Worm (Caenorhabditis elegans) whole organism, L1 larva: ENCODE results near the gene F10E9.12.

ENCODE experiments used
- C04F5.9 ChIP-seq: sonication (generic microtip); optimal IDR thresholded peaks from 2 replicates; lab custom pipeline; 2016; ENCODE audit warnings: missing genetic modification characterization, missing compliant biosample characterization
- C34B4.2 ChIP-seq: sonication (generic microtip); optimal IDR thresholded peaks from 2 replicates; lab custom pipeline; 2017; ENCODE audit warnings: mild to moderate bottlenecking, missing genetic modification characterization, missing compliant biosample characterization
- F16B12.6 ChIP-seq: fragments of 150-350 bp; optimal IDR thresholded peaks from 2 replicates; lab custom pipeline; 2014; ENCODE audit warnings: missing biosample characterization, missing genetic modification characterization
- aha-1 ChIP-seq: fragments of 150-350 bp; optimal IDR thresholded peaks from 2 replicates; lab custom pipeline; 2014; ENCODE audit warnings: missing biosample characterization, missing genetic modification characterization
- alr-1 ChIP-seq: fragments of 200-800 bp; sonication (Bioruptor generic); optimal IDR thresholded peaks from 2 replicates; lab custom pipeline; 2018; ENCODE audit warnings: borderline replicate concordance, mild to moderate bottlenecking, missing genetic modification characterization, missing compliant biosample characterization
- blmp-1 ChIP-seq: fragments of 150-350 bp; optimal IDR thresholded peaks from 2 replicates; lab custom pipeline; 2014; ENCODE audit warnings: missing biosample characterization, missing genetic modification characterization
- ceh-8 ChIP-seq: fragments of 200-800 bp; sonication (Bioruptor generic); optimal IDR thresholded peaks from 2 replicates; lab custom pipeline; 2018; ENCODE audit warnings: mild to moderate bottlenecking, missing genetic modification characterization, moderate library complexity, missing compliant biosample characterization
- ceh-82 ChIP-seq, 3 experiments: fragments of 150-350 bp in 1 of 3; sonication (generic microtip) in 2 of 3; optimal IDR thresholded peaks; 2 replicates each; lab custom pipeline; 2014 to 2017; ENCODE audit warnings: missing biosample characterization in 3 of 3, missing genetic modification characterization in 3 of 3
- ceh-90 ChIP-seq: sonication (generic microtip); optimal IDR thresholded peaks from 2 replicates; lab custom pipeline; 2016; ENCODE audit warnings: missing genetic modification characterization, missing compliant biosample characterization
- efl-1 ChIP-seq, 4 experiments: fragments of 150-350 bp; optimal IDR thresholded peaks in 3 of 4; peaks in 1 of 4; 1 replicate in 1 of 4; 2 replicates in 3 of 4; lab custom pipeline; 2014; ENCODE audit warnings: missing biosample characterization in 2 of 4, missing genetic modification characterization in 2 of 4, missing genetic modification reagents in 2 of 4
- egl-13 ChIP-seq: sonication (generic microtip); optimal IDR thresholded peaks from 2 replicates; lab custom pipeline; 2016; ENCODE audit warnings: missing genotype, missing genetic modification reagents, missing genetic modification characterization, missing compliant biosample characterization
- egl-27 ChIP-seq, 2 experiments: fragments of 150-350 bp in 1 of 2; sonication (generic microtip); optimal IDR thresholded peaks; 3 replicates each; lab custom pipeline; 2017 to 2018; ENCODE audit warnings: missing biosample characterization in 2 of 2, missing genetic modification characterization in 2 of 2, missing genetic modification reagents in 2 of 2
- elt-3 ChIP-seq, 6 experiments: fragments of 150-350 bp in 1 of 6; sonication (generic microtip); optimal IDR thresholded peaks; 2 replicates each; lab custom pipeline; 2017 to 2018; ENCODE audit warnings: missing biosample characterization in 6 of 6, missing genetic modification characterization in 6 of 6, inconsistent platforms in 1 of 6
- fkh-4 ChIP-seq: sonication (generic microtip); optimal IDR thresholded peaks from 2 replicates; lab custom pipeline; 2016; ENCODE audit warnings: missing compliant biosample characterization, missing genetic modification characterization, borderline replicate concordance
- fkh-8 ChIP-seq: sonication (generic microtip); optimal IDR thresholded peaks from 2 replicates; lab custom pipeline; 2016; ENCODE audit warnings: mild to moderate bottlenecking, missing genetic modification characterization, missing compliant biosample characterization
- fos-1 ChIP-seq: fragments of 150-350 bp; optimal IDR thresholded peaks from 2 replicates; lab custom pipeline; 2014; ENCODE audit warnings: missing biosample characterization, missing genetic modification characterization
- hlh-4 ChIP-seq: sonication (generic microtip); optimal IDR thresholded peaks from 2 replicates; lab custom pipeline; 2016; ENCODE audit warnings: mild to moderate bottlenecking, missing genetic modification characterization, missing compliant biosample characterization
- hpl-2 ChIP-seq: fragments of 150-350 bp; optimal IDR thresholded peaks from 2 replicates; lab custom pipeline; 2014; ENCODE audit warnings: missing biosample characterization, missing genetic modification reagents, missing genetic modification characterization
- isw-1 ChIP-seq: fragments of 200-800 bp; sonication (Bioruptor generic); IDR thresholded peaks from 2 replicates; pipeline ENCODE4 v1.3.6; 2022; ENCODE audit warnings: missing genetic modification characterization, missing compliant biosample characterization
- lin-13 ChIP-seq: fragments of 150-350 bp; optimal IDR thresholded peaks from 2 replicates; lab custom pipeline; 2014; ENCODE audit warnings: missing biosample characterization, missing genetic modification reagents, missing genetic modification characterization
- lin-14 ChIP-seq: fragments of 200-800 bp; sonication (Bioruptor generic); optimal IDR thresholded peaks from 2 replicates; lab custom pipeline; 2018; ENCODE audit warnings: mild to moderate bottlenecking, missing genetic modification characterization, moderate library complexity, missing compliant biosample characterization
- lin-15B ChIP-seq: fragments of 150-350 bp; sonication (generic microtip); optimal IDR thresholded peaks from 3 replicates; lab custom pipeline; 2014; ENCODE audit warnings: missing biosample characterization, missing genetic modification characterization
- lin-35 ChIP-seq, 2 experiments: fragments of 150-350 bp; optimal IDR thresholded peaks; 2 replicates each; lab custom pipeline; 2014; ENCODE audit warnings: missing biosample characterization in 2 of 2, missing genetic modification characterization in 2 of 2, missing genetic modification reagents in 2 of 2
- lin-39 ChIP-seq: fragments of 150-350 bp; optimal IDR thresholded peaks from 2 replicates; lab custom pipeline; 2014; ENCODE audit warnings: missing biosample characterization, missing genetic modification reagents, missing genetic modification characterization
- mdl-1 ChIP-seq, 2 experiments: fragments of 150-350 bp; optimal IDR thresholded peaks; 2 replicates each; lab custom pipeline; 2014 to 2017; ENCODE audit warnings: missing biosample characterization in 2 of 2, missing genetic modification characterization in 2 of 2, inconsistent platforms in 1 of 2
- nhr-11 ChIP-seq: fragments of 150-350 bp; optimal IDR thresholded peaks from 2 replicates; lab custom pipeline; 2014; ENCODE audit warnings: missing biosample characterization, missing genetic modification characterization
- nhr-20 ChIP-seq: sonication (generic microtip); optimal IDR thresholded peaks from 2 replicates; lab custom pipeline; 2016; ENCODE audit warnings: mild to moderate bottlenecking, missing genetic modification characterization, missing compliant biosample characterization
- nhr-237 ChIP-seq: fragments of 150-350 bp; optimal IDR thresholded peaks from 2 replicates; lab custom pipeline; 2014; ENCODE audit warnings: missing biosample characterization, missing genetic modification characterization
- nhr-77 ChIP-seq: fragments of 150-350 bp; optimal IDR thresholded peaks from 2 replicates; lab custom pipeline; 2014; ENCODE audit warnings: missing biosample characterization, missing genetic modification characterization
- nhr-85 ChIP-seq: sonication (generic microtip); peaks from one replicate; lab custom pipeline; 2016; ENCODE audit warnings: missing genetic modification characterization, inconsistent platforms, missing compliant biosample characterization
- nhr-90 ChIP-seq: sonication (generic microtip); optimal IDR thresholded peaks from 2 replicates; lab custom pipeline; 2016; ENCODE audit warnings: mild to moderate bottlenecking, missing genetic modification characterization, missing compliant biosample characterization; ENCODE audit not compliant: poor library complexity
- pax-3 ChIP-seq: fragments of 200-800 bp; sonication (Bioruptor generic); optimal IDR thresholded peaks from 2 replicates; lab custom pipeline; 2018; ENCODE audit warnings: mild to moderate bottlenecking, missing genetic modification characterization, moderate library complexity, missing compliant biosample characterization
- pqm-1 ChIP-seq: sonication (generic microtip); optimal IDR thresholded peaks from 3 replicates; lab custom pipeline; 2017; ENCODE audit warnings: missing biosample characterization, missing genetic modification characterization
- rnt-1 ChIP-seq: sonication (generic microtip); optimal IDR thresholded peaks from 2 replicates; lab custom pipeline; 2016; ENCODE audit warnings: mild to moderate bottlenecking, missing genetic modification characterization, moderate library complexity, missing compliant biosample characterization
- snpc-4 ChIP-seq: fragments of 150-350 bp; optimal IDR thresholded peaks from 2 replicates; lab custom pipeline; 2014; ENCODE audit warnings: missing biosample characterization, missing genetic modification characterization
- snu-23 ChIP-seq: sonication (generic microtip); optimal IDR thresholded peaks from 2 replicates; lab custom pipeline; 2016; ENCODE audit warnings: missing genetic modification characterization, missing compliant biosample characterization
- sox-4 ChIP-seq: sonication (generic microtip); optimal IDR thresholded peaks from 2 replicates; lab custom pipeline; 2016; ENCODE audit warnings: missing genetic modification characterization, missing compliant biosample characterization
- tbx-2 ChIP-seq: sonication (generic microtip); optimal IDR thresholded peaks from 2 replicates; lab custom pipeline; 2016; ENCODE audit warnings: missing genetic modification characterization, missing compliant biosample characterization
- tlp-1 ChIP-seq: fragments of 150-350 bp; optimal IDR thresholded peaks from 2 replicates; lab custom pipeline; 2014; ENCODE audit warnings: missing biosample characterization, missing genetic modification characterization
- unc-130 ChIP-seq: fragments of 150-350 bp; optimal IDR thresholded peaks from 2 replicates; lab custom pipeline; 2017; ENCODE audit warnings: missing biosample characterization, missing genetic modification characterization, inconsistent platforms
- unc-98 ChIP-seq: fragments of 200-800 bp; sonication (Bioruptor generic); IDR thresholded peaks from 2 replicates; pipeline ENCODE4 v1.3.6; 2022; ENCODE audit warnings: missing genetic modification characterization, missing compliant biosample characterization
- vab-15 ChIP-seq: sonication (generic microtip); optimal IDR thresholded peaks from 2 replicates; lab custom pipeline; 2017; ENCODE audit warnings: missing genotype, mild to moderate bottlenecking, missing genetic modification characterization, missing compliant biosample characterization

F10E9.12 gene

DNA sequence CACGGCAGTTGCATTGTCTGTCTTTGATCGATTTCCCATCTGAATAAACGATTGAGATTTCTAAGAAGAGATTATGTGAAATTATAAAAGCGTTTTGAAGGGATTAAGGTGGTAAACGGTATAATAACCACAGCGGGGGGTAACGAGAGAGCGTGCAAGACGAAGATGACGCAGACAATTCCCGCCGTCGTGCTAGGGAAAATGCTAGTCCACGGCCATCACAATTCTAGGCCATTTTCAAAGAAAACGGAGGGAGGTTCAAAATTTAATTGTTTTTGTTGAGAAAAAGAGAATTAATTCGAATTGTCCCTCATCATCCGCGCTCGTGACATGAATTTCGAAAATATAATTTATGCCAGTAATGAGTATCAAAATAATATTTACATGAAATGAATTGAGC lies 5.2 kb upstream of the F10E9.12 start, which contains the start of gene F10E9.11 (continued):
- peak in 1 of 2 experiments; percentile 62 for TF ChIP-seq mdl-1 (tag; optimal IDR thresholded peaks at IDR 0.05; lab: Kevin White, UChicago)
- peak; percentile 74 for TF ChIP-seq unc-130 (tag; lab: Kevin White, UChicago)
- peak; percentile 97 to 99 for TF ChIP-seq efl-1 (optimal IDR thresholded peaks at IDR 0.05; lab: Kevin White, UChicago)
- TF ChIP-seq efl-1 (GFP tag; optimal IDR thresholded peaks at IDR 0.05 in 1 of 2; lab: Kevin White, UChicago), result peak; percentile 96 to 99
- TF ChIP-seq alr-1 (tag; lab: Kevin White, UChicago), result no peak
- peak; percentile 76 for TF ChIP-seq unc-98 (GFP tag; lab: Robert Waterston, UW)
- TF ChIP-seq lin-39, result peak; percentile 49
- peak; percentile 93 for TF ChIP-seq nhr-90 (tag; lab: Kevin White, UChicago)
- TF ChIP-seq tlp-1 (tag; lab: Kevin White, UChicago), result no peak
- TF ChIP-seq lin-35 (GFP tag; optimal IDR thresholded peaks at IDR 0.05; lab: Kevin White, UChicago), result peak; percentile 98
- TF ChIP-seq ceh-90 (tag; lab: Kevin White, UChicago), result peak; percentile 92
- TF ChIP-seq lin-15B (tag; lab: Kevin White, UChicago), result no peak
- peak; percentile 85 for TF ChIP-seq lin-14
- peak; percentile 88 for TF ChIP-seq pax-3 (tag; lab: Kevin White, UChicago)
- peak; percentile 96 for TF ChIP-seq fkh-4
- TF ChIP-seq fkh-8 (tag; lab: Kevin White, UChicago), result peak; percentile 86
- TF ChIP-seq hpl-2 (GFP tag; lab: Kevin White, UChicago), result no peak
- TF ChIP-seq vab-15, result peak; percentile 85
- TF ChIP-seq snu-23, result peak; percentile 91
- TF ChIP-seq nhr-85 (tag; lab: Kevin White, UChicago), result peak; percentile 96
- peak; percentile 69 for TF ChIP-seq blmp-1
- peak; percentile 74 for TF ChIP-seq C04F5.9 (tag; lab: Kevin White, UChicago)
- peak; percentile 82 for TF ChIP-seq egl-13 (tag; lab: Kevin White, UChicago)
- no peak for TF ChIP-seq C34B4.2 (tag; lab: Kevin White, UChicago)
- TF ChIP-seq hlh-4, result no peak
- peak in 3 of 6 experiments; percentile 25 to 52 (median 28) for TF ChIP-seq elt-3 (tag; optimal IDR thresholded peaks at IDR 0.05; lab: Kevin White, UChicago)
- TF ChIP-seq aha-1 (tag; lab: Kevin White, UChicago), result no peak
- peak; percentile 67 for TF ChIP-seq F16B12.6
- no peak for TF ChIP-seq pqm-1 (tag; lab: Kevin White, UChicago)
- peak; percentile 30 for TF ChIP-seq fos-1 (tag; lab: Kevin White, UChicago)
- peak; percentile 92 for TF ChIP-seq tbx-2 (tag; lab: Kevin White, UChicago)
- TF ChIP-seq isw-1 (GFP tag; lab: Robert Waterston, UW), result peak; percentile 76
- peak; percentile 51 for TF ChIP-seq snpc-4 (tag; lab: Kevin White, UChicago)
- TF ChIP-seq egl-27 (tag; optimal IDR thresholded peaks at IDR 0.05; lab: Kevin White, UChicago), result no peak
- peak; percentile 98 for TF ChIP-seq rnt-1 (tag; lab: Kevin White, UChicago)
- TF ChIP-seq, all 84 proteins: peak for 55

DNA sequence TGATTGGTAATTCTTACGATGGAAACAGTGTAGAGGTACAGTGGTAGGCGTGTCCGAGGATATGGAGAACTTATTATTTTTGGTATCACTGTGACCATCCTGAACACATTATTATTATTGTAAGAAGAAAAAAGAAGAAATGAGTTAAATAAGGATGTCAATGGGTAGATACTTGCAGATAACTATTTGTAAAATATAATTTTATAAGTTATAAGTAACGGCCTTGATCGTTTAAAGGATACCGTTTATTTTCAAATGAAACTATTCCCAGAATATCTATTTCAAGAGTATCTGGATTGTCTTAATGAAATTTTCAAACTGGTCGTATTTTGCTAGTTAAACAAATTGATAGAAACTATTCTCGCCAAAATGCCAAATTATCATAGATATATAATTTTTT lies 4.2 kb upstream of the F10E9.12 start, which contains the start of gene F10E9.10:
Gene F10E9.10 (minus strand): TSS at position 101 of the 400 bp plus-strand sequence.
- TF ChIP-seq ceh-82 (tag; optimal IDR thresholded peaks at IDR 0.05; lab: Kevin White, UChicago) (no peak), nhr-237 (tag; lab: Kevin White, UChicago) (no peak), nhr-20 (tag; lab: Kevin White, UChicago) (no peak), unc-130 (tag; lab: Kevin White, UChicago) (no peak), isw-1 (GFP tag; lab: Robert Waterston, UW) (no peak), nhr-11 (tag; lab: Kevin White, UChicago) (no peak), lin-13 (GFP tag; lab: Kevin White, UChicago) (no peak), sox-4 (tag; lab: Kevin White, UChicago) (no peak), snu-23 (no peak), nhr-77 (no peak), ceh-8 (GFP tag; lab: Kevin White, UChicago) (no peak), nhr-85 (tag; lab: Kevin White, UChicago) (no peak)
- TF ChIP-seq, all 84 proteins: peak for 0
